Fruit fly (Drosophila melanogaster): ENCODE data around the gene Jon74E.
A peak's percentile ranks its signal among the peaks of the same experiment; 100 is the strongest.

The Jon74E gene

dm6 chr3L:17557215-17557904, 8.4 kb upstream of the Jon74E start, which contains the start of gene CycT (continued):
- TF ChIP-seq Nf-YC (tag; optimal IDR thresholded peaks at IDR 0.05), result peak; percentile 59
- no peak for TF ChIP-seq CkIIα-i1 (GFP tag; IDR thresholded peaks at IDR 0.05)
- no peak for TF ChIP-seq CG2120 (GFP tag; optimal IDR thresholded peaks at IDR 0.05)
- peak; percentile 47 for TF ChIP-seq CG8290 (GFP tag; optimal IDR thresholded peaks at IDR 0.05)
- TF ChIP-seq CG8290 (tag; optimal IDR thresholded peaks at IDR 0.05), result peak; percentile 7 to 31
- TF ChIP-seq jumu (GFP tag; optimal IDR thresholded peaks at IDR 0.05), result peak; percentile 33
- TF ChIP-seq bsh (GFP tag; optimal IDR thresholded peaks at IDR 0.05), result peak; percentile 8 to 39
- peak; percentile 56; the same call in 2 of the 3 replicates for TF ChIP-seq CG34422 (GFP tag; IDR thresholded peaks at IDR 0.05)
- TF ChIP-seq H15 (GFP tag; IDR thresholded peaks at IDR 0.05), result no peak
- 0 out of 2 replicates have a peak, but pooled peaks have one; percentile 19 for TF ChIP-seq seq (GFP tag; IDR thresholded peaks at IDR 0.05)
- TF ChIP-seq oc (tag; optimal IDR thresholded peaks at IDR 0.05), result no peak
- no peak for TF ChIP-seq Poxn (GFP tag; IDR thresholded peaks at IDR 0.05)
- TF ChIP-seq trem (tag; optimal IDR thresholded peaks at IDR 0.05), result peak; percentile 73
- TF ChIP-seq CG14710 (tag; optimal IDR thresholded peaks at IDR 0.05), result peak; percentile 70
- no peak for TF ChIP-seq ken (GFP tag; IDR thresholded peaks at IDR 0.05)
- peak; percentile 62 for TF ChIP-seq BtbVII (GFP tag; optimal IDR thresholded peaks at IDR 0.05)
- TF ChIP-seq Rfx (GFP tag; IDR thresholded peaks at IDR 0.05), result peak; percentile 45
- peak; percentile 3 for TF ChIP-seq fu2 (GFP tag; optimal IDR thresholded peaks at IDR 0.05)
- peak; percentile 87 for TF ChIP-seq crol (GFP tag; IDR thresholded peaks at IDR 0.05)
- TF ChIP-seq ind (GFP tag; optimal IDR thresholded peaks at IDR 0.05), result no peak
- TF ChIP-seq phol (tag; optimal IDR thresholded peaks at IDR 0.05), result peak; percentile 99
- TF ChIP-seq CG34376 (GFP tag; optimal IDR thresholded peaks at IDR 0.05), result peak; percentile 95
- peak; percentile 23; the same call in 1 of the 2 replicates for TF ChIP-seq Drgx (GFP tag; IDR thresholded peaks at IDR 0.05)
- peak; percentile 84 for TF ChIP-seq inv (GFP tag; IDR thresholded peaks at IDR 0.05; ENCODE audit: partially characterized antibody)
- peak; percentile 85 for TF ChIP-seq Fer1 (GFP tag; optimal IDR thresholded peaks at IDR 0.05)
- no peak for TF ChIP-seq CG16815 (GFP tag; optimal IDR thresholded peaks at IDR 0.05)
- peak; percentile 25; the same call in 1 of the 2 replicates for TF ChIP-seq Atf6 (GFP tag; IDR thresholded peaks at IDR 0.05)
- TF ChIP-seq CG12219 (GFP tag; optimal IDR thresholded peaks at IDR 0.05), result peak; percentile 69
- TF ChIP-seq CG17186 (GFP tag; optimal IDR thresholded peaks at IDR 0.05), result peak; percentile 18
- peak; percentile 15 for TF ChIP-seq CG17359 (tag; optimal IDR thresholded peaks at IDR 0.05)
- TF ChIP-seq CG9797 (GFP tag; optimal IDR thresholded peaks at IDR 0.05), result peak; percentile 33
- TF ChIP-seq zen (tag; optimal IDR thresholded peaks at IDR 0.05), result peak; percentile 53
- peak; percentile 52 for TF ChIP-seq CG13775 (GFP tag; optimal IDR thresholded peaks at IDR 0.05)
- peak; percentile 84 for TF ChIP-seq stwl (tag; optimal IDR thresholded peaks at IDR 0.05)
- TF ChIP-seq NFAT (GFP tag; IDR thresholded peaks at IDR 0.05), result no peak
- no peak for TF ChIP-seq CG6654 (GFP tag; optimal IDR thresholded peaks at IDR 0.05)
- TF ChIP-seq NC2β (GFP tag; optimal IDR thresholded peaks at IDR 0.05), result peak; percentile 62
- TF ChIP-seq HmgD (GFP tag; optimal IDR thresholded peaks at IDR 0.05), result peak; percentile 39
- TF ChIP-seq Antp (GFP tag; optimal IDR thresholded peaks at IDR 0.05), result no peak
- TF ChIP-seq bab2 (GFP tag; optimal IDR thresholded peaks at IDR 0.05), result no peak
- peak; percentile 60; the same call in 2 of the 3 replicates for TF ChIP-seq CG11695 (GFP tag; IDR thresholded peaks at IDR 0.05)
- TF ChIP-seq CG18011 (GFP tag; optimal IDR thresholded peaks at IDR 0.05), result peak; percentile 32
- peak; percentile 81 for TF ChIP-seq CG10543 (GFP tag; optimal IDR thresholded peaks at IDR 0.05)
- TF ChIP-seq CG18764 (GFP tag; optimal IDR thresholded peaks at IDR 0.05), result no peak
- no peak for TF ChIP-seq schlank (tag; optimal IDR thresholded peaks at IDR 0.05)
- TF ChIP-seq zen2 (GFP tag; IDR thresholded peaks at IDR 0.05; ENCODE audit: partially characterized antibody), result peak; percentile 83
- TF ChIP-seq pfk (GFP tag; optimal IDR thresholded peaks at IDR 0.05), result peak; percentile 74
- TF ChIP-seq CG7987 (GFP tag; optimal IDR thresholded peaks at IDR 0.05), result peak; percentile 62
- no peak for TF ChIP-seq CG17612 (GFP tag; IDR thresholded peaks at IDR 0.05)
- TF ChIP-seq CG3838 (GFP tag; optimal IDR thresholded peaks at IDR 0.05), result no peak
